Worm (Caenorhabditis elegans): ENCODE results near the gene K02D10.3.

Gene K02D10.3

DNA sequence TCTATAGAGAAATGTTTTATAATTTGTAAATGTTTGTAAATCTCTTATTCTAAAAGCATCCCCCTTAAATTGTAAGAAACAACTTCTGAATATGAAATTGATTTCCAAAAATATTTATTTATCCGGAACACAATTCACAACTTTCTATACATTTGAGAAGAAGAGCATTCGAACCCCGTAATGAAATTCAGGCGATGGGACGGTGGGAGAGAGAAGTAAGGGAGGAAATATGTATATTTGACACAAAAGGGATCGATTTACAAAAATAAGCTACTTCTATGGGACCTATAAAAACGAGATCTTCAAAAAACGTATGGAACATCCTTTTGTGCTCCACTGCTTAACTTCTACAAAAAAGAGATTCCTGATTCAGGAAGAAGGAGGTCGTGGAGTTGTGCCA is 46.5 kb downstream of the K02D10.3 start:
- TF ChIP-seq ceh-88 (GFP tag; IDR thresholded peaks at IDR 0.05): no peak
